Fruit fly (Drosophila melanogaster): ENCODE measurements around the gene RpL13A.
A peak's percentile ranks its signal among the peaks of the same experiment; 100 is the strongest.

The RpL13A gene

DNA sequence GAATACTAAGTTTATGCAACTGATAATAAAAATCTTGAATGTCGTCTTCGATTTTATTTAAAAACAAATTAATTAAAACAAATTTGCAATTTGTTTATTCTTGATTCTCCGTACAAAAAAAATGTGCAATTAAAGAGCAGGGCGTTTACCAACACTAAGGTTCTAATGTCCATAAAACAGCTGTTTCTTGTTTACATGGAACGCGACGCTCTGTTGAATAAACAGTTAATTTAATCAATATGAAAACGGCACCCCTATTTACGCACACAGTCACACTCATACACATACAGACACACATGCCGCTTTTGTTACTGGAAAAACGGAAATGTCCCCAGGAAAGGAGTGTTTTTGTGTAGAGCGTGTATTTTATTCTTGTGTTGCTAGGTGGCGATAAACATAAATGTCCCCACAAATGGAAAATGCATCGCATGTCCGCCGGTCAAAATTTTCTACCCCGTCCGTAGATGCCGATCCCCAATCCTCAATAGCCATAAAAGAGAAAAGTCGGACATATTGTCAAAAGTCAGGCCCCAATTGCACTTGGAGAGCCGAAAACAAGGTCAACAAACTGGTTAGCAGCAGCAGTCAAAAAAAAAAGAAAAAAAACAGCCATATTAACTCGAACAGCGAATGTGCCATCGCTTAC lies 1.2 kb upstream of the RpL13A start (continued):
- peak; percentile 78 for TF ChIP-seq Meics (GFP tag; optimal IDR thresholded peaks at IDR 0.05)
- TF ChIP-seq fru (optimal IDR thresholded peaks at IDR 0.05), result no peak
- peak; percentile 83 for TF ChIP-seq nau (GFP tag; optimal IDR thresholded peaks at IDR 0.05)
- peak; percentile 52 for TF ChIP-seq chn (GFP tag; optimal IDR thresholded peaks at IDR 0.05)
- TF ChIP-seq NK7.1 (GFP tag; optimal IDR thresholded peaks at IDR 0.05), result peak; percentile 75
- peak; percentile 72 for TF ChIP-seq tap (tag; optimal IDR thresholded peaks at IDR 0.05)
- TF ChIP-seq ftz-f1 (GFP tag; optimal IDR thresholded peaks at IDR 0.05), result no peak
- TF ChIP-seq Aef1 (GFP tag; IDR thresholded peaks at IDR 0.05), result no peak
- no peak for TF ChIP-seq mld (GFP tag; IDR thresholded peaks at IDR 0.05; ENCODE audit: partially characterized antibody)
- no peak for TF ChIP-seq Taf1 (GFP tag; IDR thresholded peaks at IDR 0.05)
- TF ChIP-seq Ets97D (GFP tag; optimal IDR thresholded peaks at IDR 0.05), result peak; percentile 63
- no peak for TF ChIP-seq Sin3A (optimal IDR thresholded peaks at IDR 0.05)
- no peak for TF ChIP-seq HLH3B (GFP tag; IDR thresholded peaks at IDR 0.05)
- TF ChIP-seq Dad (GFP tag; optimal IDR thresholded peaks at IDR 0.05), result peak; percentile 63
- peak; percentile 73 for TF ChIP-seq dmrt99B (tag; optimal IDR thresholded peaks at IDR 0.05)
- no peak for TF ChIP-seq CG4404 (GFP tag; IDR thresholded peaks at IDR 0.05)
- TF ChIP-seq CG15073 (GFP tag; optimal IDR thresholded peaks at IDR 0.05), result no peak
- no peak for TF ChIP-seq Poxn (GFP tag; IDR thresholded peaks at IDR 0.05)
- peak; percentile 34 for TF ChIP-seq maf-S (GFP tag; optimal IDR thresholded peaks at IDR 0.05)
- TF ChIP-seq CG14965 (GFP tag; optimal IDR thresholded peaks at IDR 0.05; ENCODE audit: borderline replicate concordance), result peak; percentile 45
- TF ChIP-seq so (GFP tag; IDR thresholded peaks at IDR 0.05), result no peak
- TF ChIP-seq CG8924 (tag; optimal IDR thresholded peaks at IDR 0.05), result peak; percentile 89
- TF ChIP-seq zen (tag; optimal IDR thresholded peaks at IDR 0.05), result peak; percentile 92
- TF ChIP-seq unpg (GFP tag; optimal IDR thresholded peaks at IDR 0.05), result peak; percentile 74
- TF ChIP-seq sisA (GFP tag; IDR thresholded peaks at IDR 0.05), result no peak
- no peak for TF ChIP-seq Awh (GFP tag; IDR thresholded peaks at IDR 0.05)
- TF ChIP-seq wor (GFP tag; IDR thresholded peaks at IDR 0.05), result no peak
- peak; percentile 90 for TF ChIP-seq scrt (GFP tag; optimal IDR thresholded peaks at IDR 0.05)
- TF ChIP-seq CG10565 (GFP tag; optimal IDR thresholded peaks at IDR 0.05), result no peak
- TF ChIP-seq aop (GFP tag; IDR thresholded peaks at IDR 0.05), result no peak
- TF ChIP-seq CG4707 (GFP tag; optimal IDR thresholded peaks at IDR 0.05), result peak; percentile 89
- TF ChIP-seq phol (tag; optimal IDR thresholded peaks at IDR 0.05), result peak; percentile 57
- peak; percentile 70 for TF ChIP-seq Max (GFP tag; optimal IDR thresholded peaks at IDR 0.05)
- peak; percentile 9 for TF ChIP-seq gfzf (GFP tag; optimal IDR thresholded peaks at IDR 0.05)
- TF ChIP-seq CG6854 (GFP tag; optimal IDR thresholded peaks at IDR 0.05), result no peak
- TF ChIP-seq org-1 (GFP tag; optimal IDR thresholded peaks at IDR 0.05), result peak; percentile 69
- peak; percentile 64 to 67 for TF ChIP-seq chif (GFP tag; optimal IDR thresholded peaks at IDR 0.05)
- TF ChIP-seq lbe (GFP tag; optimal IDR thresholded peaks at IDR 0.05), result peak; percentile 66
- TF ChIP-seq CG3407 (GFP tag; optimal IDR thresholded peaks at IDR 0.05), result peak; percentile 91
- peak; percentile 70 for TF ChIP-seq CG15269 (tag; optimal IDR thresholded peaks at IDR 0.05)
- TF ChIP-seq CG9437 (GFP tag; optimal IDR thresholded peaks at IDR 0.05), result peak; percentile 37
- TF ChIP-seq Hmr (GFP tag; optimal IDR thresholded peaks at IDR 0.05), result peak; percentile 86
- no peak for TF ChIP-seq bowl (GFP tag; IDR thresholded peaks at IDR 0.05)
- peak; percentile 37 for TF ChIP-seq emc (GFP tag; optimal IDR thresholded peaks at IDR 0.05)
- peak; percentile 43 for TF ChIP-seq Nf-YC (tag; optimal IDR thresholded peaks at IDR 0.05)
- no peak for TF ChIP-seq slbo (GFP tag; IDR thresholded peaks at IDR 0.05)

All from whole organism, embryonic.